Fruit fly (Drosophila melanogaster) whole organism, wandering third instar larva: ENCODE data around the gene Gtpx.

Source experiments
- N ChIP-seq: fragments of >200 bp; optimal IDR thresholded peaks from 2 replicates; lab custom pipeline; 2018; ENCODE audit warnings: missing biosample characterization, missing external identifiers, missing genetic modification characterization
- brk ChIP-seq: fragments of 200-800 bp; sonication (Bioruptor generic); optimal IDR thresholded peaks from 2 replicates; lab custom pipeline; 2016; ENCODE audit warnings: missing biosample characterization, mild to moderate bottlenecking, missing genetic modification characterization
- fru ChIP-seq: fragments of 200-800 bp; sonication (Bioruptor generic); optimal IDR thresholded peaks from 3 replicates; lab custom pipeline; 2016; ENCODE audit warnings: missing biosample characterization, mild to moderate bottlenecking, missing genetic modification characterization
- pan ChIP-seq: fragments of >200 bp; optimal IDR thresholded peaks from 2 replicates; lab custom pipeline; 2017
- usp ChIP-seq: fragments of >200 bp; optimal IDR thresholded peaks from 2 replicates; lab custom pipeline; 2017; ENCODE audit warnings: missing biosample characterization, missing genetic modification characterization

dm6 chr3L:3376551-3376950 lies 50.5 kb downstream of the Gtpx start, which contains the start of gene CG12012:
- TF ChIP-seq fru: no peak
- TF ChIP-seq brk (GFP tag; lab: Kevin White, UChicago): no peak
- no peak for TF ChIP-seq pan (lab: Kevin White, UChicago)
- no peak for TF ChIP-seq N
- TF ChIP-seq usp (GFP tag; lab: Kevin White, UChicago): no peak
